Fruit fly (Drosophila melanogaster) whole organism, pupa: ENCODE measurements around the gene CG46426.

ENCODE experiments used
- CG12605 ChIP-seq: fragments of 200-800 bp; sonication (Bioruptor generic); IDR thresholded peaks from 2 replicates; pipeline ENCODE4 v1.3.6; 2022; ENCODE audit warnings: missing biosample characterization, missing genetic modification characterization
- CG13204 ChIP-seq: fragments of 200-800 bp; sonication (Bioruptor generic); optimal IDR thresholded peaks from 2 replicates; lab custom pipeline; 2018; ENCODE audit warnings: missing biosample characterization, mild to moderate bottlenecking, missing genetic modification characterization, moderate library complexity
- CG15710 ChIP-seq: fragments of 200-800 bp; sonication (Bioruptor generic); optimal IDR thresholded peaks from 2 replicates; lab custom pipeline; 2018; ENCODE audit warnings: missing biosample characterization, mild to moderate bottlenecking, missing genetic modification characterization, moderate library complexity
- CG4496 ChIP-seq: fragments of 200-800 bp; sonication (Bioruptor generic); IDR thresholded peaks from 3 replicates; pipeline ENCODE4 v1.3.6; 2022; ENCODE audit warnings: missing biosample characterization, missing genetic modification characterization
- CG8159 ChIP-seq: fragments of 200-800 bp; sonication (Bioruptor generic); optimal IDR thresholded peaks from 3 replicates; lab custom pipeline; 2018; ENCODE audit warnings: missing biosample characterization, mild to moderate bottlenecking, missing genetic modification characterization, moderate library complexity
- CG8301 ChIP-seq: fragments of 200-800 bp; sonication (Bioruptor generic); optimal IDR thresholded peaks from 2 replicates; lab custom pipeline; 2018; ENCODE audit warnings: missing biosample characterization, mild to moderate bottlenecking, missing genetic modification characterization
- D1 ChIP-seq: fragments of 200-800 bp; sonication (Bioruptor generic); optimal IDR thresholded peaks from 2 replicates; lab custom pipeline; 2018; ENCODE audit warnings: missing biosample characterization, mild to moderate bottlenecking, missing genetic modification characterization, moderate library complexity
- EcR ChIP-seq: fragments of 200-800 bp; sonication (Bioruptor generic); optimal IDR thresholded peaks from 3 replicates; lab custom pipeline; 2019; ENCODE audit warnings: missing biosample characterization, missing genetic modification characterization, mild to moderate bottlenecking, moderate library complexity, missing genetic modification reagents
- Ets98B ChIP-seq: fragments of 200-800 bp; sonication (Bioruptor generic); IDR thresholded peaks from 2 replicates; pipeline ENCODE4 v1.3.6; 2022; ENCODE audit warnings: missing biosample characterization, missing genetic modification characterization
- Snoo ChIP-seq: fragments of 200-800 bp; sonication (Bioruptor generic); optimal IDR thresholded peaks from 3 replicates; lab custom pipeline; 2017; ENCODE audit warnings: missing biosample characterization, mild to moderate bottlenecking, missing genetic modification characterization, inconsistent platforms
- fd96Ca ChIP-seq: fragments of 200-800 bp; sonication (Bioruptor generic); IDR thresholded peaks from 3 replicates; pipeline ENCODE4 v1.3.6; 2022; ENCODE audit warnings: missing biosample characterization, missing genetic modification characterization
- rn ChIP-seq: fragments of 200-800 bp; sonication (Bioruptor generic); IDR thresholded peaks from 2 replicates; pipeline ENCODE4 v1.3.6; 2022; ENCODE audit warnings: missing biosample characterization, missing genetic modification characterization

DNA sequence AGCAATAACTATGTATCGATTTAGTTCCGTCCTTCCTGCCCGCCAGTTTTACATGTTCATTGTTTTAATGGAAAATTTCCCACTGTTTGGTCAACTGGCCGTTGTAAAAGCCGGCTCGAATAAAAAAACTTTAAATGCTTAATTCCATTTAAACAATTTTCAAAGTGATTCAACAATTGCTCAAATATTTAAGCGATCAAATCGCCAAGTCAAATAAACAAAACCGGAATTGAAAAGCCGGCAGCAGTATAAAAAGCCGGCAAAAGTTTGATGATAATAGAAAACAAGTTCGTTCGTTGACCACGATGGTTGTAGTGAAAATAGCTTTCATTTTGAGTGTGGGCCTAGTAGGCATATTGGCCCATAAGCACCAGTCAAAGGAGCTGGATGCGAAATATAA lies 4.3 kb downstream of the CG46426 start, which contains the start of gene Mal-B1:
- TF ChIP-seq D1 = no peak
- TF ChIP-seq Snoo (tag; lab: Kevin White, UChicago) = no peak
- TF ChIP-seq rn (GFP tag; lab: Robert Waterston, UW) = no peak
- no peak for TF ChIP-seq fd96Ca
- no peak for TF ChIP-seq EcR
- no peak for TF ChIP-seq CG13204 (GFP tag; lab: Kevin White, UChicago)
- TF ChIP-seq Ets98B (GFP tag; lab: Robert Waterston, UW) = no peak
- TF ChIP-seq CG15710 (tag; lab: Kevin White, UChicago) = no peak
- no peak for TF ChIP-seq CG4496
- no peak for TF ChIP-seq CG8159 (tag; lab: Kevin White, UChicago)
- no peak for TF ChIP-seq CG8301 (tag; lab: Kevin White, UChicago)
- no peak for TF ChIP-seq CG12605 (GFP tag; lab: Robert Waterston, UW)
